Fruit fly (Drosophila melanogaster) whole organism, embryonic: ENCODE data around the gene Pex11c.

ENCODE experiments used
- Asciz ChIP-seq: fragments of 200-800 bp; sonication (Bioruptor generic); optimal IDR thresholded peaks from 2 replicates; lab custom pipeline; 2017; ENCODE audit warnings: missing biosample characterization, mild to moderate bottlenecking, missing genetic modification characterization, missing genetic modification reagents
- CG10654 ChIP-seq: fragments of 200-800 bp; sonication (Bioruptor generic); optimal IDR thresholded peaks from 2 replicates; lab custom pipeline; 2016; ENCODE audit warnings: missing biosample characterization, missing genetic modification characterization
- CG10979 ChIP-seq: fragments of 200-800 bp; sonication (Bioruptor generic); optimal IDR thresholded peaks from 2 replicates; lab custom pipeline; 2018; ENCODE audit warnings: missing biosample characterization, mild to moderate bottlenecking, missing genetic modification characterization, moderate library complexity
- CG12071 ChIP-seq: fragments of 200-800 bp; sonication (Bioruptor generic); optimal IDR thresholded peaks from 3 replicates; lab custom pipeline; 2018; ENCODE audit warnings: missing biosample characterization, mild to moderate bottlenecking, missing genetic modification characterization
- CG12236 ChIP-seq: fragments of 200-800 bp; sonication (Bioruptor generic); optimal IDR thresholded peaks from 2 replicates; lab custom pipeline; 2016; ENCODE audit warnings: missing biosample characterization, missing genetic modification characterization
- CG14860 ChIP-seq: fragments of 200-800 bp; sonication (Bioruptor generic); IDR thresholded peaks from 3 replicates; pipeline ENCODE4 v1.3.6; 2022; ENCODE audit warnings: missing biosample characterization, missing genetic modification characterization; ENCODE audit not compliant: partially characterized antibody
- CG1529 ChIP-seq: fragments of 200-800 bp; sonication (Bioruptor generic); optimal IDR thresholded peaks from 3 replicates; lab custom pipeline; 2018; ENCODE audit warnings: missing biosample characterization, missing genetic modification characterization
- CG15601 ChIP-seq: fragments of 200-800 bp; sonication (Bioruptor generic); optimal IDR thresholded peaks from 3 replicates; lab custom pipeline; 2019; ENCODE audit warnings: missing biosample characterization, mild to moderate bottlenecking, missing genetic modification characterization, moderate library complexity
- CG16813 ChIP-seq: fragments of 200-800 bp; sonication (Bioruptor generic); IDR thresholded peaks from 3 replicates; pipeline ENCODE4 v1.3.6; 2022; ENCODE audit warnings: missing biosample characterization, missing genetic modification characterization; ENCODE audit not compliant: partially characterized antibody
- CG2712 ChIP-seq: fragments of 200-800 bp; optimal IDR thresholded peaks from 3 replicates; lab custom pipeline; 2019; ENCODE audit warnings: missing biosample characterization, mild to moderate bottlenecking, missing genetic modification characterization, moderate library complexity
- CG30403 ChIP-seq: fragments of 200-800 bp; sonication (Bioruptor generic); optimal IDR thresholded peaks from 3 replicates; lab custom pipeline; 2016; ENCODE audit warnings: missing biosample characterization, missing genetic modification characterization
- CG3065 ChIP-seq: fragments of 200-800 bp; sonication (Bioruptor generic); optimal IDR thresholded peaks from 2 replicates; lab custom pipeline; 2016; ENCODE audit warnings: missing biosample characterization, missing genetic modification characterization
- CG34376 ChIP-seq: fragments of 200-800 bp; sonication (Bioruptor generic); optimal IDR thresholded peaks from 2 replicates; lab custom pipeline; 2018; ENCODE audit warnings: missing biosample characterization, mild to moderate bottlenecking, missing genetic modification characterization
- CG4328 ChIP-seq: fragments of 200-800 bp; sonication (Bioruptor generic); optimal IDR thresholded peaks from 3 replicates; lab custom pipeline; 2017; ENCODE audit warnings: missing biosample characterization, missing genetic modification reagents, missing genetic modification characterization
- CG4360 ChIP-seq: fragments of 200-800 bp; sonication (Bioruptor generic); IDR thresholded peaks from 2 replicates; pipeline ENCODE4 v1.3.6; 2022; ENCODE audit warnings: missing biosample characterization, missing genetic modification characterization
- CG4404 ChIP-seq: fragments of 200-800 bp; sonication (Bioruptor generic); IDR thresholded peaks from 2 replicates; pipeline ENCODE4 v1.3.6; 2022; ENCODE audit warnings: missing biosample characterization, missing genetic modification characterization
- CG6683 ChIP-seq: fragments of 200-800 bp; sonication (Bioruptor generic); optimal IDR thresholded peaks from 2 replicates; lab custom pipeline; 2017; ENCODE audit warnings: missing biosample characterization, mild to moderate bottlenecking, missing genetic modification characterization, missing genetic modification reagents
- CG6854 ChIP-seq: fragments of 200-800 bp; sonication (Bioruptor generic); optimal IDR thresholded peaks from 3 replicates; lab custom pipeline; 2017; ENCODE audit warnings: missing biosample characterization, mild to moderate bottlenecking, missing genetic modification characterization
- CG7928 ChIP-seq: fragments of 200-800 bp; sonication (Bioruptor generic); optimal IDR thresholded peaks from 2 replicates; lab custom pipeline; 2017; ENCODE audit warnings: missing biosample characterization, mild to moderate bottlenecking, missing genetic modification characterization
- CG8765 ChIP-seq: fragments of 200-800 bp; sonication (Bioruptor generic); IDR thresholded peaks from 2 replicates; pipeline ENCODE4 v1.3.6; 2022; ENCODE audit warnings: missing biosample characterization, missing genetic modification characterization
- CG9727 ChIP-seq: fragments of 200-800 bp; sonication (Bioruptor generic); optimal IDR thresholded peaks from 3 replicates; lab custom pipeline; 2017; ENCODE audit warnings: missing biosample characterization, mild to moderate bottlenecking, missing genetic modification characterization
- Dip3 ChIP-seq: fragments of 200-800 bp; sonication (Bioruptor generic); optimal IDR thresholded peaks from 3 replicates; lab custom pipeline; 2016; ENCODE audit warnings: missing biosample characterization, missing genetic modification characterization
- E2f1 ChIP-seq: fragments of 200-800 bp; sonication (Bioruptor generic); IDR thresholded peaks from 2 replicates; pipeline ENCODE4 v1.3.6; 2022; ENCODE audit warnings: missing biosample characterization, missing genetic modification characterization
- Eip74EF ChIP-seq, 2 experiments: fragments of 200-800 bp in 1 of 2; fragments of >200 bp in 1 of 2; sonication (Bioruptor generic) in 1 of 2; optimal IDR thresholded peaks; 2 replicates each; lab custom pipeline; 2017 to 2019; ENCODE audit warnings: missing biosample characterization in 2 of 2, missing genetic modification characterization in 2 of 2, mild to moderate bottlenecking in 1 of 2, moderate library complexity in 1 of 2
- Fer3 ChIP-seq: fragments of 200-800 bp; sonication (Bioruptor generic); optimal IDR thresholded peaks from 2 replicates; lab custom pipeline; 2018; ENCODE audit warnings: missing biosample characterization, mild to moderate bottlenecking, missing genetic modification characterization, moderate library complexity
- GATAe ChIP-seq: fragments of 200-800 bp; sonication (Bioruptor generic); conservative IDR thresholded peaks from 2 replicates; pipeline ENCODE4 v1.3.6; 2022; ENCODE audit warnings: missing biosample characterization, missing genetic modification characterization
- Mad ChIP-seq: fragments of 200-800 bp; sonication (Bioruptor generic); optimal IDR thresholded peaks from 2 replicates; lab custom pipeline; 2016; ENCODE audit warnings: missing biosample characterization, missing genetic modification characterization
- Med ChIP-seq: fragments of 200-800 bp; sonication (Bioruptor generic); peaks from one replicate; lab custom pipeline; 2016; ENCODE audit warnings: missing biosample characterization, missing genetic modification characterization, mild to moderate bottlenecking, inconsistent platforms, moderate library complexity
- Nf-YB ChIP-seq: fragments of 200-800 bp; sonication (Bioruptor generic); optimal IDR thresholded peaks from 3 replicates; lab custom pipeline; 2019; ENCODE audit warnings: missing biosample characterization, mild to moderate bottlenecking, missing genetic modification characterization, moderate library complexity
- Ptx1 ChIP-seq: fragments of 200-800 bp; sonication (Bioruptor generic); IDR thresholded peaks from 2 replicates; pipeline ENCODE4 v1.3.6; 2022; ENCODE audit warnings: missing biosample characterization, missing genetic modification characterization
- Side ChIP-seq: fragments of 200-800 bp; sonication (Bioruptor generic); optimal IDR thresholded peaks from 2 replicates; lab custom pipeline; 2016; ENCODE audit warnings: missing biosample characterization, missing genetic modification characterization
- Six4 ChIP-seq: fragments of 200-800 bp; sonication (Bioruptor generic); optimal IDR thresholded peaks from 2 replicates; lab custom pipeline; 2016; ENCODE audit warnings: missing biosample characterization, missing genetic modification characterization
- Spps ChIP-seq: fragments of 200-800 bp; sonication (Bioruptor generic); optimal IDR thresholded peaks from 2 replicates; lab custom pipeline; 2018; ENCODE audit warnings: missing biosample characterization, mild to moderate bottlenecking, missing genetic modification characterization
- Sry-δ ChIP-seq: fragments of 200-800 bp; sonication (Bioruptor generic); optimal IDR thresholded peaks from 2 replicates; lab custom pipeline; 2016; ENCODE audit warnings: missing biosample characterization, missing genetic modification characterization
- abd-A ChIP-seq: fragments of 200-800 bp; sonication (Bioruptor generic); optimal IDR thresholded peaks from 3 replicates; lab custom pipeline; 2019; ENCODE audit warnings: missing biosample characterization, mild to moderate bottlenecking, missing genetic modification characterization, moderate library complexity
- aop ChIP-seq: fragments of 200-800 bp; sonication (Bioruptor generic); IDR thresholded peaks from 2 replicates; pipeline ENCODE4 v1.3.6; 2022; ENCODE audit warnings: missing biosample characterization, missing genetic modification characterization
- bowl ChIP-seq: fragments of 200-800 bp; sonication (Bioruptor generic); IDR thresholded peaks from 2 replicates; pipeline ENCODE4 v1.3.6; 2022; ENCODE audit warnings: missing biosample characterization, missing genetic modification characterization
- croc ChIP-seq: fragments of 200-800 bp; sonication (Bioruptor generic); conservative IDR thresholded peaks from 3 replicates; pipeline ENCODE4 v1.3.6; 2022; ENCODE audit warnings: missing biosample characterization, missing genetic modification characterization
- fru ChIP-seq: fragments of >200 bp; optimal IDR thresholded peaks from 2 replicates; lab custom pipeline; 2017
- gce ChIP-seq: fragments of 200-800 bp; sonication (Bioruptor generic); IDR thresholded peaks from 3 replicates; pipeline ENCODE4 v1.3.6; 2022; ENCODE audit warnings: missing biosample characterization, missing genetic modification characterization
- gsb ChIP-seq: fragments of 200-800 bp; sonication (Bioruptor generic); IDR thresholded peaks from 2 replicates; pipeline ENCODE4 v1.3.6; 2022; ENCODE audit warnings: missing biosample characterization, missing genetic modification characterization
- nerfin-2 ChIP-seq: fragments of 200-800 bp; sonication (Bioruptor generic); IDR thresholded peaks from 2 replicates; pipeline ENCODE4 v1.3.6; 2022; ENCODE audit warnings: missing biosample characterization, missing genetic modification characterization; ENCODE audit not compliant: partially characterized antibody
- prd ChIP-seq, 3 experiments: fragments of >200 bp in 2 of 3; fragments of 200-800 bp in 1 of 3; sonication (Bioruptor generic) in 1 of 3; optimal IDR thresholded peaks in 2 of 3; IDR thresholded peaks in 1 of 3; 2 replicates in 2 of 3; 3 replicates in 1 of 3; pipeline versions ENCODE4 v1.3.6 to Lab custom; 2017 to 2022; ENCODE audit warnings: missing biosample characterization in 1 of 3, missing genetic modification characterization in 1 of 3
- pros ChIP-seq: fragments of 200-800 bp; sonication (Bioruptor generic); optimal IDR thresholded peaks from 3 replicates; lab custom pipeline; 2019; ENCODE audit warnings: missing biosample characterization, mild to moderate bottlenecking, missing genetic modification characterization, moderate library complexity
- sens-2 ChIP-seq: fragments of 200-800 bp; sonication (Bioruptor generic); IDR thresholded peaks from 2 replicates; pipeline ENCODE4 v1.3.6; 2022; ENCODE audit warnings: missing biosample characterization, missing genetic modification characterization
- sim ChIP-seq: fragments of 200-800 bp; sonication (Bioruptor generic); IDR thresholded peaks from 2 replicates; pipeline ENCODE4 v1.3.6; 2022; ENCODE audit warnings: missing biosample characterization, missing genetic modification characterization
- tll ChIP-seq, 2 experiments: fragments of 200-800 bp in 1 of 2; fragments of >200 bp in 1 of 2; sonication (Bioruptor generic) in 1 of 2; optimal IDR thresholded peaks; 2 replicates each; lab custom pipeline; 2017 to 2019; ENCODE audit warnings: missing biosample characterization in 2 of 2, missing genetic modification characterization in 2 of 2, mild to moderate bottlenecking in 1 of 2, moderate library complexity in 1 of 2
- twi ChIP-seq: fragments of 200-800 bp; optimal IDR thresholded peaks from 2 replicates; lab custom pipeline; 2019; ENCODE audit warnings: missing biosample characterization, mild to moderate bottlenecking, missing genetic modification characterization, moderate library complexity
- vfl ChIP-seq: fragments of 200-800 bp; sonication (Bioruptor generic); optimal IDR thresholded peaks from 2 replicates; lab custom pipeline; 2016; ENCODE audit warnings: missing biosample characterization, missing genetic modification characterization

The Pex11c gene

dm6 chr3R:23239934-23240632, 18.1 kb upstream of the Pex11c start (continued):
- 0 out of 2 replicates have a peak, but pooled peaks have one; percentile 34 for TF ChIP-seq sens-2 (GFP tag; lab: Robert Waterston, UW)
- peak; percentile 28 for TF ChIP-seq Six4 (GFP tag; lab: Kevin White, UChicago)
- TF ChIP-seq CG15601 (tag; lab: Kevin White, UChicago), result peak; percentile 21
- peak; percentile 16 for TF ChIP-seq Spps (tag; lab: Kevin White, UChicago)
- TF ChIP-seq CG10979, result no peak
- TF ChIP-seq bowl (GFP tag; lab: Robert Waterston, UW), result no peak
- peak; percentile 69 for TF ChIP-seq CG6683 (GFP tag; lab: Kevin White, UChicago)
- peak; percentile 11 for TF ChIP-seq Nf-YB
- TF ChIP-seq CG14860 (GFP tag; lab: Robert Waterston, UW), result no peak
- no peak for TF ChIP-seq CG2712 (tag; lab: Kevin White, UChicago)
- peak; percentile 11 for TF ChIP-seq Sry-δ (GFP tag; lab: Kevin White, UChicago)
- no peak for TF ChIP-seq pros (GFP tag; lab: Kevin White, UChicago)
- peak; percentile 83 for TF ChIP-seq Fer3 (tag; lab: Kevin White, UChicago)
- peak; percentile 69 for TF ChIP-seq CG9727
- peak; percentile 15 for TF ChIP-seq CG1529 (GFP tag; lab: Kevin White, UChicago)
- peak; percentile 51 for TF ChIP-seq CG6854 (GFP tag; lab: Kevin White, UChicago)
- TF ChIP-seq abd-A (tag; lab: Kevin White, UChicago), result peak; percentile 56
- peak; percentile 72 for TF ChIP-seq Asciz (GFP tag; lab: Kevin White, UChicago)
- peak; percentile 47; the same call in 2 of the 3 replicates for TF ChIP-seq croc
- no peak for TF ChIP-seq CG7928 (GFP tag; lab: Kevin White, UChicago)
- no peak for TF ChIP-seq nerfin-2 (GFP tag; lab: Robert Waterston, UW)
- TF ChIP-seq CG3065, result no peak
- peak; percentile 93 for TF ChIP-seq Med (GFP tag; lab: Kevin White, UChicago)
- TF ChIP-seq aop, result no peak
- TF ChIP-seq Eip74EF (GFP tag; optimal IDR thresholded peaks at IDR 0.05; lab: Kevin White, UChicago), result peak in 1 of 2 experiments; percentile 70
- peak; percentile 55 for TF ChIP-seq CG4360 (GFP tag; lab: Robert Waterston, UW)
- TF ChIP-seq prd (optimal IDR thresholded peaks at IDR 0.05; lab: Kevin White, UChicago), result no peak
- TF ChIP-seq prd (GFP tag; IDR thresholded peaks at IDR 0.05; lab: Robert Waterston, UW), result peak; percentile 71
- TF ChIP-seq GATAe (GFP tag; lab: Robert Waterston, UW), result no peak
- no peak for TF ChIP-seq fru
- TF ChIP-seq Ptx1 (GFP tag; lab: Robert Waterston, UW), result peak; percentile 78
- peak; percentile 42 for TF ChIP-seq Dip3 (GFP tag; lab: Kevin White, UChicago)
- no peak for TF ChIP-seq twi
- no peak for TF ChIP-seq gsb (GFP tag; lab: Robert Waterston, UW)
- peak; percentile 25 for TF ChIP-seq vfl (GFP tag; lab: Kevin White, UChicago)
- no peak for TF ChIP-seq CG16813
- TF ChIP-seq CG34376 (GFP tag; lab: Kevin White, UChicago), result no peak
- peak; percentile 28 for TF ChIP-seq CG10654 (GFP tag; lab: Kevin White, UChicago)
- no peak for TF ChIP-seq CG12236 (GFP tag; lab: Kevin White, UChicago)
- TF ChIP-seq tll (GFP tag; optimal IDR thresholded peaks at IDR 0.05; lab: Kevin White, UChicago), result no peak
- no peak for TF ChIP-seq CG4328 (GFP tag; lab: Kevin White, UChicago)
- TF ChIP-seq CG4404 (GFP tag; lab: Robert Waterston, UW), result peak; percentile 30; the same call in 1 of the 2 replicates
- TF ChIP-seq E2f1 (GFP tag; lab: Robert Waterston, UW), result peak; percentile 59
- TF ChIP-seq Mad (GFP tag; lab: Kevin White, UChicago), result no peak
- no peak for TF ChIP-seq sim
- TF ChIP-seq CG8765 (GFP tag; lab: Robert Waterston, UW), result no peak; the same call in 1 of the 2 replicates
- TF ChIP-seq gce (GFP tag; lab: Robert Waterston, UW), result 0 out of 3 replicates have a peak, but pooled peaks have one; percentile 20
- peak; percentile 64 for TF ChIP-seq Side (GFP tag; lab: Kevin White, UChicago)
- TF ChIP-seq CG12071 (GFP tag; lab: Kevin White, UChicago), result peak; percentile 47
- TF ChIP-seq CG30403 (GFP tag; lab: Kevin White, UChicago), result peak; percentile 65
